Fruit fly (Drosophila melanogaster) whole organism, embryonic: ENCODE measurements around the gene CG6749.

Experiments used
- Bgb ChIP-seq: fragments of 200-800 bp; sonication (Bioruptor generic); IDR thresholded peaks from 2 replicates; pipeline ENCODE4 v1.3.6; 2022; ENCODE audit warnings: missing biosample characterization, missing genetic modification characterization; ENCODE audit not compliant: partially characterized antibody
- CG10654 ChIP-seq: fragments of 200-800 bp; sonication (Bioruptor generic); optimal IDR thresholded peaks from 2 replicates; lab custom pipeline; 2016; ENCODE audit warnings: missing biosample characterization, missing genetic modification characterization
- CG12744 ChIP-seq: fragments of 200-800 bp; sonication (Bioruptor generic); optimal IDR thresholded peaks from 2 replicates; lab custom pipeline; 2016; ENCODE audit warnings: missing biosample characterization, missing genetic modification characterization
- CG14860 ChIP-seq: fragments of 200-800 bp; sonication (Bioruptor generic); IDR thresholded peaks from 3 replicates; pipeline ENCODE4 v1.3.6; 2022; ENCODE audit warnings: missing biosample characterization, missing genetic modification characterization; ENCODE audit not compliant: partially characterized antibody
- CG17385 ChIP-seq: fragments of 200-800 bp; sonication (Bioruptor generic); optimal IDR thresholded peaks from 3 replicates; lab custom pipeline; 2018; ENCODE audit warnings: missing biosample characterization, mild to moderate bottlenecking, missing genetic modification characterization
- CG2889 ChIP-seq: fragments of 200-800 bp; sonication (Bioruptor generic); IDR thresholded peaks from 3 replicates; pipeline ENCODE4 v1.3.6; 2022; ENCODE audit warnings: missing biosample characterization, missing genetic modification characterization
- CG3281 ChIP-seq: fragments of 200-800 bp; sonication (Bioruptor generic); optimal IDR thresholded peaks from 3 replicates; lab custom pipeline; 2017; ENCODE audit warnings: missing biosample characterization, mild to moderate bottlenecking, missing genetic modification characterization
- CG34422 ChIP-seq: fragments of 200-800 bp; sonication (Bioruptor generic); IDR thresholded peaks from 3 replicates; pipeline ENCODE4 v1.3.6; 2022; ENCODE audit warnings: missing biosample characterization, missing genetic modification characterization
- CG4360 ChIP-seq: fragments of 200-800 bp; sonication (Bioruptor generic); IDR thresholded peaks from 2 replicates; pipeline ENCODE4 v1.3.6; 2022; ENCODE audit warnings: missing biosample characterization, missing genetic modification characterization
- CG4617 ChIP-seq: fragments of 200-800 bp; sonication (Bioruptor generic); optimal IDR thresholded peaks from 3 replicates; lab custom pipeline; 2016; ENCODE audit warnings: missing biosample characterization, missing genetic modification characterization, borderline replicate concordance
- CG4820 ChIP-seq: fragments of 200-800 bp; sonication (Bioruptor generic); optimal IDR thresholded peaks from 3 replicates; lab custom pipeline; 2016; ENCODE audit warnings: missing biosample characterization, missing genetic modification characterization
- CG8359 ChIP-seq: fragments of 200-800 bp; sonication (Bioruptor generic); optimal IDR thresholded peaks from 2 replicates; lab custom pipeline; 2017; ENCODE audit warnings: missing biosample characterization, mild to moderate bottlenecking, missing genetic modification characterization, borderline replicate concordance
- D ChIP-seq, 2 experiments: fragments of 200-800 bp in 1 of 2; fragments of >200 bp in 1 of 2; sonication (Bioruptor generic) in 1 of 2; optimal IDR thresholded peaks; 2 replicates in 1 of 2; 3 replicates in 1 of 2; lab custom pipeline; 2017; ENCODE audit warnings: mild to moderate bottlenecking in 1 of 2, missing biosample characterization in 1 of 2, missing genetic modification characterization in 1 of 2, missing genetic modification reagents in 1 of 2
- Dref ChIP-seq: fragments of 200-800 bp; sonication (Bioruptor generic); IDR thresholded peaks from 2 replicates; pipeline ENCODE4 v1.3.6; 2022; ENCODE audit warnings: missing biosample characterization, missing genetic modification characterization
- ERR ChIP-seq: fragments of 200-800 bp; sonication (Bioruptor generic); optimal IDR thresholded peaks from 2 replicates; lab custom pipeline; 2016; ENCODE audit warnings: missing biosample characterization, missing genetic modification characterization
- HmgD ChIP-seq: fragments of 200-800 bp; sonication (Bioruptor generic); optimal IDR thresholded peaks from 3 replicates; lab custom pipeline; 2016; ENCODE audit warnings: missing biosample characterization, missing genetic modification characterization
- Hr78 ChIP-seq, 2 experiments: fragments of 200-800 bp in 1 of 2; fragments of >200 bp in 1 of 2; sonication (Bioruptor generic) in 1 of 2; optimal IDR thresholded peaks; 2 replicates each; lab custom pipeline; 2017 to 2019; ENCODE audit warnings: missing biosample characterization in 2 of 2, missing genetic modification characterization in 2 of 2, mild to moderate bottlenecking in 1 of 2, moderate library complexity in 1 of 2
- Jarid2 ChIP-seq: fragments of 200-800 bp; sonication (Bioruptor generic); optimal IDR thresholded peaks from 3 replicates; lab custom pipeline; 2017; ENCODE audit warnings: mild to moderate bottlenecking, missing biosample characterization, missing genetic modification reagents, missing genetic modification characterization
- Lpt ChIP-seq: fragments of >200 bp; optimal IDR thresholded peaks from 2 replicates; lab custom pipeline; 2018; ENCODE audit warnings: missing biosample characterization, missing genetic modification characterization
- MBD-R2 ChIP-seq: fragments of 200-800 bp; sonication (Bioruptor generic); IDR thresholded peaks from 2 replicates; pipeline ENCODE4 v1.3.6; 2022; ENCODE audit warnings: missing biosample characterization, missing genetic modification characterization
- MESR4 ChIP-seq: fragments of 200-800 bp; sonication (Bioruptor generic); optimal IDR thresholded peaks from 2 replicates; lab custom pipeline; 2018; ENCODE audit warnings: missing biosample characterization, mild to moderate bottlenecking, missing genetic modification characterization, moderate library complexity
- Med ChIP-seq: fragments of 200-800 bp; sonication (Bioruptor generic); peaks from one replicate; lab custom pipeline; 2016; ENCODE audit warnings: missing biosample characterization, missing genetic modification characterization, mild to moderate bottlenecking, inconsistent platforms, moderate library complexity
- Opbp ChIP-seq: fragments of 200-800 bp; sonication (Bioruptor generic); IDR thresholded peaks from 3 replicates; pipeline ENCODE4 v1.3.6; 2022; ENCODE audit warnings: missing biosample characterization, missing genetic modification characterization; ENCODE audit not compliant: partially characterized antibody
- Sox100B ChIP-seq: fragments of 200-800 bp; sonication (Bioruptor generic); optimal IDR thresholded peaks from 3 replicates; lab custom pipeline; 2018; ENCODE audit warnings: missing biosample characterization, mild to moderate bottlenecking, missing genetic modification characterization
- Sox102F ChIP-seq: fragments of 200-800 bp; sonication (Bioruptor generic); optimal IDR thresholded peaks from 2 replicates; lab custom pipeline; 2018; ENCODE audit warnings: missing biosample characterization, mild to moderate bottlenecking, missing genetic modification characterization, moderate library complexity
- Sry-δ ChIP-seq: fragments of 200-800 bp; sonication (Bioruptor generic); optimal IDR thresholded peaks from 2 replicates; lab custom pipeline; 2016; ENCODE audit warnings: missing biosample characterization, missing genetic modification characterization
- amos ChIP-seq: fragments of 200-800 bp; sonication (Bioruptor generic); IDR thresholded peaks from 2 replicates; pipeline ENCODE4 v1.3.6; 2022; ENCODE audit warnings: missing biosample characterization, missing genetic modification characterization; ENCODE audit not compliant: partially characterized antibody
- bigmax ChIP-seq: fragments of 200-800 bp; sonication (Bioruptor generic); optimal IDR thresholded peaks from 2 replicates; lab custom pipeline; 2018; ENCODE audit warnings: missing biosample characterization, mild to moderate bottlenecking, missing genetic modification characterization
- crol ChIP-seq: fragments of 200-800 bp; sonication (Bioruptor generic); IDR thresholded peaks from 2 replicates; pipeline ENCODE4 v1.3.6; 2022; ENCODE audit warnings: missing biosample characterization, missing genetic modification characterization
- crp ChIP-seq, 2 experiments: fragments of 200-800 bp; sonication (Bioruptor generic); optimal IDR thresholded peaks; 2 replicates in 1 of 2; 3 replicates in 1 of 2; lab custom pipeline; 2017; ENCODE audit warnings: missing biosample characterization in 2 of 2, missing genetic modification characterization in 2 of 2, mild to moderate bottlenecking in 1 of 2, moderate library complexity in 1 of 2
- esg ChIP-seq: fragments of 200-800 bp; sonication (Bioruptor generic); conservative IDR thresholded peaks from 2 replicates; pipeline ENCODE4 v1.3.6; 2022; ENCODE audit warnings: missing biosample characterization, missing genetic modification characterization
- eve ChIP-seq, 2 experiments: fragments of >200 bp; optimal IDR thresholded peaks; 2 replicates each; lab custom pipeline; 2017; ENCODE audit warnings: missing biosample characterization in 2 of 2, missing genetic modification characterization in 2 of 2
- fd3F ChIP-seq: fragments of 200-800 bp; sonication (Bioruptor generic); optimal IDR thresholded peaks from 2 replicates; lab custom pipeline; 2018; ENCODE audit warnings: missing biosample characterization, mild to moderate bottlenecking, missing genetic modification characterization, moderate library complexity
- hbn ChIP-seq: fragments of 200-800 bp; sonication (Bioruptor generic); IDR thresholded peaks from 2 replicates; pipeline ENCODE4 v1.3.6; 2022; ENCODE audit warnings: missing biosample characterization, missing genetic modification characterization; ENCODE audit not compliant: partially characterized antibody
- her ChIP-seq: fragments of 200-800 bp; sonication (Bioruptor generic); optimal IDR thresholded peaks from 2 replicates; lab custom pipeline; 2016; ENCODE audit warnings: missing biosample characterization, missing genetic modification characterization
- hkb ChIP-seq, 2 experiments: fragments of 200-800 bp in 1 of 2; fragments of >200 bp in 1 of 2; sonication (Bioruptor generic) in 1 of 2; IDR thresholded peaks in 1 of 2; optimal IDR thresholded peaks in 1 of 2; 2 replicates each; pipeline versions ENCODE4 v1.3.6 to Lab custom; 2017 to 2022; ENCODE audit warnings: missing biosample characterization in 1 of 2, missing genetic modification characterization in 1 of 2
- inv ChIP-seq: fragments of 200-800 bp; sonication (Bioruptor generic); IDR thresholded peaks from 2 replicates; pipeline ENCODE4 v1.3.6; 2022; ENCODE audit warnings: missing biosample characterization, missing genetic modification characterization; ENCODE audit not compliant: partially characterized antibody
- lov ChIP-seq, 2 experiments: fragments of 200-800 bp in 1 of 2; fragments of >200 bp in 1 of 2; sonication (Bioruptor generic) in 1 of 2; IDR thresholded peaks in 1 of 2; optimal IDR thresholded peaks in 1 of 2; 2 replicates in 1 of 2; 3 replicates in 1 of 2; pipeline versions ENCODE4 v1.3.6 to Lab custom; 2017 to 2022; ENCODE audit warnings: missing biosample characterization in 1 of 2, missing genetic modification characterization in 1 of 2
- odd ChIP-seq: fragments of 200-800 bp; sonication (Bioruptor generic); optimal IDR thresholded peaks from 2 replicates; lab custom pipeline; 2017; ENCODE audit warnings: missing biosample characterization, mild to moderate bottlenecking, missing genetic modification characterization
- pho ChIP-seq: fragments of 200-800 bp; sonication (Bioruptor generic); optimal IDR thresholded peaks from 2 replicates; lab custom pipeline; 2016; ENCODE audit warnings: missing biosample characterization, missing genetic modification characterization
- pzg ChIP-seq: fragments of 200-800 bp; sonication (Bioruptor generic); optimal IDR thresholded peaks from 3 replicates; lab custom pipeline; 2018; ENCODE audit warnings: missing biosample characterization, mild to moderate bottlenecking, missing genetic modification characterization, moderate library complexity
- sens ChIP-seq: fragments of 200-800 bp; sonication (Bioruptor generic); peaks from one replicate; lab custom pipeline; 2016; ENCODE audit warnings: missing biosample characterization, missing genetic modification characterization
- tna ChIP-seq: fragments of 200-800 bp; sonication (Bioruptor generic); IDR thresholded peaks from 2 replicates; pipeline ENCODE4 v1.3.6; 2022; ENCODE audit warnings: missing biosample characterization, missing genetic modification characterization; ENCODE audit not compliant: partially characterized antibody
- trh ChIP-seq: fragments of 200-800 bp; sonication (Bioruptor generic); optimal IDR thresholded peaks from 2 replicates; lab custom pipeline; 2016; ENCODE audit warnings: missing biosample characterization, missing genetic modification characterization
- unc-4 ChIP-seq: fragments of 200-800 bp; sonication (Bioruptor generic); IDR thresholded peaks from 2 replicates; pipeline ENCODE4 v1.3.6; 2022; ENCODE audit warnings: missing biosample characterization, missing genetic modification characterization; ENCODE audit not compliant: partially characterized antibody
- yki ChIP-seq: fragments of >200 bp; optimal IDR thresholded peaks from 3 replicates; lab custom pipeline; 2018
- zfh1 ChIP-seq: fragments of 200-800 bp; sonication (Bioruptor generic); IDR thresholded peaks from 3 replicates; pipeline ENCODE4 v1.3.6; 2022; ENCODE audit warnings: missing biosample characterization, missing genetic modification characterization

The CG6749 gene

dm6 chr3L:9713383-9713827 lies 20.2 kb downstream of the CG6749 start, which contains the start of gene SH3PX1:
TSS of gene SH3PX1 (minus strand) at chr3L:9713827.
- TF ChIP-seq Opbp (GFP tag; lab: Robert Waterston, UW) = 0 out of 3 replicates have a peak, but pooled peaks have one; percentile 23
- TF ChIP-seq trh = no peak
- no peak for TF ChIP-seq ERR (GFP tag; lab: Kevin White, UChicago)
- no peak for TF ChIP-seq CG8359
- peak; percentile 51; the same call in 1 of the 2 replicates for TF ChIP-seq Bgb (GFP tag; lab: Robert Waterston, UW)
- no peak for TF ChIP-seq CG2889 (GFP tag; lab: Robert Waterston, UW)
- TF ChIP-seq amos (GFP tag; lab: Robert Waterston, UW) = peak; percentile 13; the same call in 1 of the 2 replicates
- peak; percentile 97 for TF ChIP-seq MESR4
- TF ChIP-seq yki (lab: Kevin White, UChicago) = no peak
- TF ChIP-seq HmgD = peak; percentile 1
- no peak for TF ChIP-seq zfh1 (GFP tag; lab: Robert Waterston, UW)
- no peak for TF ChIP-seq Lpt (GFP tag; lab: Kevin White, UChicago)
- peak; percentile 32 for TF ChIP-seq pzg (GFP tag; lab: Kevin White, UChicago)
- peak; percentile 63 for TF ChIP-seq sens (GFP tag; lab: Kevin White, UChicago)
- TF ChIP-seq Jarid2 (GFP tag; lab: Kevin White, UChicago) = peak; percentile 38
- TF ChIP-seq hkb (optimal IDR thresholded peaks at IDR 0.05; lab: Kevin White, UChicago) = no peak
- TF ChIP-seq hkb (GFP tag; IDR thresholded peaks at IDR 0.05; lab: Robert Waterston, UW) = no peak
- no peak for TF ChIP-seq CG17385 (GFP tag; lab: Kevin White, UChicago)
- peak; percentile 11 for TF ChIP-seq her (GFP tag; lab: Kevin White, UChicago)
- TF ChIP-seq hbn = 0 out of 2 replicates have a peak, but pooled peaks have one; percentile 26
- no peak for TF ChIP-seq unc-4 (GFP tag; lab: Robert Waterston, UW)
- TF ChIP-seq CG4617 (GFP tag; lab: Kevin White, UChicago) = peak; percentile 48
- TF ChIP-seq CG10654 (GFP tag; lab: Kevin White, UChicago) = no peak
- TF ChIP-seq bigmax = no peak
- TF ChIP-seq Med (GFP tag; lab: Kevin White, UChicago) = peak; percentile 86
- no peak for TF ChIP-seq CG4820 (GFP tag; lab: Kevin White, UChicago)
- no peak for TF ChIP-seq pho
- TF ChIP-seq crp (GFP tag; optimal IDR thresholded peaks at IDR 0.05; lab: Kevin White, UChicago) = no peak
- peak; percentile 6 for TF ChIP-seq D (optimal IDR thresholded peaks at IDR 0.05; lab: Kevin White, UChicago)
- no peak for TF ChIP-seq D (GFP tag; optimal IDR thresholded peaks at IDR 0.05; lab: Kevin White, UChicago)
- TF ChIP-seq MBD-R2 (GFP tag; lab: Robert Waterston, UW) = peak; percentile 41
- TF ChIP-seq Dref (GFP tag; lab: Robert Waterston, UW) = peak; percentile 39; the same call in 1 of the 2 replicates
- TF ChIP-seq tna (GFP tag; lab: Robert Waterston, UW) = 0 out of 2 replicates have a peak, but pooled peaks have one; percentile 36
- 0 out of 2 replicates have a peak, but pooled peaks have one; percentile 12 for TF ChIP-seq CG4360 (GFP tag; lab: Robert Waterston, UW)
- no peak for TF ChIP-seq inv (GFP tag; lab: Robert Waterston, UW)
- no peak for TF ChIP-seq lov (optimal IDR thresholded peaks at IDR 0.05; lab: Kevin White, UChicago)
- TF ChIP-seq lov (GFP tag; IDR thresholded peaks at IDR 0.05; lab: Robert Waterston, UW) = no peak
- 0 out of 2 replicates have a peak, but pooled peaks have one; percentile 47 for TF ChIP-seq crol (GFP tag; lab: Robert Waterston, UW)
- no peak for TF ChIP-seq CG14860
- TF ChIP-seq, all 482 proteins: peak for 18

- TF ChIP-seq CG34422 (GFP tag; lab: Robert Waterston, UW) (no peak), Hr78 (GFP tag; optimal IDR thresholded peaks at IDR 0.05; lab: Kevin White, UChicago) (peak in 1 of 2 experiments; percentile 89), eve (GFP tag; optimal IDR thresholded peaks at IDR 0.05; lab: Kevin White, UChicago) (no peak), odd (GFP tag; lab: Kevin White, UChicago) (no peak), crol (GFP tag; lab: Robert Waterston, UW) (peak; percentile 46; the same call in 1 of the 2 replicates), fd3F (GFP tag; lab: Kevin White, UChicago) (no peak), Sox100B (GFP tag; lab: Kevin White, UChicago) (no peak), CG3281 (GFP tag; lab: Kevin White, UChicago) (no peak), CG12744 (GFP tag; lab: Kevin White, UChicago) (no peak), hkb (optimal IDR thresholded peaks at IDR 0.05; lab: Kevin White, UChicago) (no peak), hkb (GFP tag; IDR thresholded peaks at IDR 0.05; lab: Robert Waterston, UW) (no peak), Sox102F (GFP tag; lab: Kevin White, UChicago) (no peak), Sry-δ (GFP tag; lab: Kevin White, UChicago) (no peak), esg (GFP tag; lab: Robert Waterston, UW) (no peak)
These were observed 21.4 kb downstream of the CG6749 start for dm6 chr3L:9712066-9712789.
